Worm (Caenorhabditis elegans): ENCODE measurements around the gene srz-19.

Gene srz-19

DNA sequence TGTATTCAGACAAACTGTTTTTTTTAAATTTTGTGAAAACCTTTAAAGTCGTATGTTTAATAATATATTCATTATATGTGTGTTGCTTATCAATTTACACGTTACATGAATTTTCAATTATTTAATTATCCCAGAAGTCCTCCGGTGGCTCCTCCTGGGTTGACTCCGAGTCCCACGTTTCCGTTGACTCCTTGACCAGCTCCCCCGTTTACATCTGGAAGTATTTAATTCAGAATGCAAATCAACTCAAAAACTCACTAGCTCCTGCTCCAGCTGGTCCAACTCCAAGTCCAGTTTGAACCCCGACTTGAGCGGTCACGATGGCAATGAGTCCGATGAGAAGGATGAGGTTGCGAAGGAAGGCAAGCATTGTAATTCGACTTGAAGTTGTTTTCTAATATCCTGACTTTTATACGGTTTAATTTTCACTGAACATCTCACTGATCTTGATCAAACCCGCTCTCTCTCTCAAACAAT lies 25.6 kb upstream of the srz-19 start, which contains the start of gene F56D6.8:
Gene F56D6.8, minus strand, starts transcription at position 427 of the 477 bp plus-strand sequence.
- peak in 1 of 2 experiments; percentile 74 for TF ChIP-seq unc-62 (GFP tag; optimal IDR thresholded peaks at IDR 0.05 in 1 of 2)
- TF ChIP-seq unc-62 (tag; optimal IDR thresholded peaks at IDR 0.05) = no peak
- no peak for TF ChIP-seq nhr-11 (tag; optimal IDR thresholded peaks at IDR 0.05)

ce11 chrIV:3894770-3895169 lies 24.8 kb upstream of the srz-19 start, which contains the start of gene dct-8:
Gene dct-8 (plus strand): TSS chrIV:3895070.
- TF ChIP-seq arid-1 (GFP tag; conservative IDR thresholded peaks at IDR 0.05) = no peak
- no peak for TF ChIP-seq lsy-2 (tag; optimal IDR thresholded peaks at IDR 0.05)
- no peak for TF ChIP-seq jun-1 (tag; optimal IDR thresholded peaks at IDR 0.05)
- TF ChIP-seq mep-1 (tag; optimal IDR thresholded peaks at IDR 0.05) = no peak
- no peak for TF ChIP-seq nhr-102 (tag; optimal IDR thresholded peaks at IDR 0.05)
- no peak for TF ChIP-seq T20F7.1 (GFP tag; optimal IDR thresholded peaks at IDR 0.05)
- TF ChIP-seq php-3 (GFP tag; IDR thresholded peaks at IDR 0.05) = no peak
- TF ChIP-seq Y75B8A.6 (GFP tag; IDR thresholded peaks at IDR 0.05) = no peak
- no peak for TF ChIP-seq D1046.2 (GFP tag; IDR thresholded peaks at IDR 0.05)
- no peak for TF ChIP-seq ztf-7 (tag; optimal IDR thresholded peaks at IDR 0.05)
- TF ChIP-seq cey-2 (tag; optimal IDR thresholded peaks at IDR 0.05; ENCODE audit: borderline replicate concordance, insufficient read depth) = no peak
- TF ChIP-seq nhr-11 (tag; optimal IDR thresholded peaks at IDR 0.05) = no peak
- no peak for TF ChIP-seq ceh-62 (tag; optimal IDR thresholded peaks at IDR 0.05)
- no peak for TF ChIP-seq ceh-82 (tag; optimal IDR thresholded peaks at IDR 0.05)
- TF ChIP-seq skn-1 (tag; optimal IDR thresholded peaks at IDR 0.05) = no peak
- no peak for TF ChIP-seq egl-27 (tag; optimal IDR thresholded peaks at IDR 0.05)
- no peak for TF ChIP-seq R02D3.7 (tag; optimal IDR thresholded peaks at IDR 0.05)
- TF ChIP-seq daf-8 (GFP tag; IDR thresholded peaks at IDR 0.05) = no peak
- no peak for TF ChIP-seq nhr-111 (GFP tag; optimal IDR thresholded peaks at IDR 0.05)
- no peak for TF ChIP-seq fkh-10 (GFP tag; optimal IDR thresholded peaks at IDR 0.05)

- TF ChIP-seq php-3 (GFP tag; IDR thresholded peaks at IDR 0.05) (peak; percentile 98), dmd-6 (GFP tag; IDR thresholded peaks at IDR 0.05) (peak; percentile 99), set-16 (GFP tag; IDR thresholded peaks at IDR 0.05) (no peak), tra-1 (GFP tag; IDR thresholded peaks at IDR 0.05) (peak; percentile 95), lim-7 (GFP tag; IDR thresholded peaks at IDR 0.05) (no peak), daf-16 (GFP tag; optimal IDR thresholded peaks at IDR 0.05) (peak in 1 of 2 experiments; percentile 76), daf-16 (tag; optimal IDR thresholded peaks at IDR 0.05) (peak; percentile 97), zfp-3 (GFP tag; conservative IDR thresholded peaks at IDR 0.05) (0 out of 2 replicates have a peak, but pooled peaks have one; percentile 26), nhr-6 (tag; optimal IDR thresholded peaks at IDR 0.05) (peak; percentile 75), mdl-1 (tag; optimal IDR thresholded peaks at IDR 0.05) (peak in 1 of 2 experiments; percentile 70), duxl-1 (tag; optimal IDR thresholded peaks at IDR 0.05; ENCODE audit: poor library complexity) (peak; percentile 47), unc-62 (GFP tag; optimal IDR thresholded peaks at IDR 0.05 in 1 of 2) (peak in 1 of 2 experiments; percentile 63), unc-62 (tag; optimal IDR thresholded peaks at IDR 0.05) (no peak), nhr-25 (tag; optimal IDR thresholded peaks at IDR 0.05; ENCODE audit: borderline replicate concordance, insufficient read depth) (no peak), aha-1 (tag) (peak; percentile 71), madf-5 (GFP tag; IDR thresholded peaks at IDR 0.05) (no peak), ceh-20 (GFP tag; IDR thresholded peaks at IDR 0.05) (peak; percentile 66; the same call in 1 of the 2 replicates), pha-4 (GFP tag; IDR thresholded peaks at IDR 0.05) (no peak), pha-4 (tag; optimal IDR thresholded peaks at IDR 0.05) (peak; percentile 16), lir-3 (tag; optimal IDR thresholded peaks at IDR 0.05) (no peak), ama-1 (optimal IDR thresholded peaks at IDR 0.05) (no peak), nhr-28 (tag; optimal IDR thresholded peaks at IDR 0.05) (peak; percentile 97), fos-1 (tag; optimal IDR thresholded peaks at IDR 0.05) (peak; percentile 87), lin-1 (GFP tag; IDR thresholded peaks at IDR 0.05) (peak; percentile 97), pqm-1 (tag; optimal IDR thresholded peaks at IDR 0.05) (peak; percentile 100), nhr-77 (tag; optimal IDR thresholded peaks at IDR 0.05) (peak; percentile 99), mxl-3 (GFP tag; optimal IDR thresholded peaks at IDR 0.05) (peak; percentile 13), T20F7.1 (GFP tag; optimal IDR thresholded peaks at IDR 0.05) (peak; percentile 53), hlh-11 (tag; optimal IDR thresholded peaks at IDR 0.05) (peak; percentile 86), jun-1 (tag; optimal IDR thresholded peaks at IDR 0.05) (peak; percentile 80)
These were observed 19.7 kb upstream of the srz-19 start, which contains the start of gene srz-62 for ce11 chrIV:3899719-3900554. Gene srz-62 (plus strand): TSS chrIV:3900504.

Measured in whole organism, L4 larva.